Worm (Caenorhabditis elegans) whole organism, late embryonic: ENCODE measurements around the gene C29E4.9.

Experiments
- Y22D7AL.16 ChIP-seq: sonication (generic microtip); optimal IDR thresholded peaks from 2 replicates; lab custom pipeline; 2016; ENCODE audit warnings: missing genetic modification characterization, missing compliant biosample characterization
- ama-1 ChIP-seq: fragments of 150-350 bp; optimal IDR thresholded peaks from 2 replicates; lab custom pipeline; 2014
- mec-3 ChIP-seq: sonication (generic microtip); optimal IDR thresholded peaks from 2 replicates; lab custom pipeline; 2016; ENCODE audit warnings: borderline replicate concordance, missing genetic modification characterization, missing compliant biosample characterization
- nhr-11 ChIP-seq: fragments of 150-350 bp; optimal IDR thresholded peaks from 2 replicates; lab custom pipeline; 2014; ENCODE audit warnings: missing biosample characterization, missing genetic modification characterization

DNA sequence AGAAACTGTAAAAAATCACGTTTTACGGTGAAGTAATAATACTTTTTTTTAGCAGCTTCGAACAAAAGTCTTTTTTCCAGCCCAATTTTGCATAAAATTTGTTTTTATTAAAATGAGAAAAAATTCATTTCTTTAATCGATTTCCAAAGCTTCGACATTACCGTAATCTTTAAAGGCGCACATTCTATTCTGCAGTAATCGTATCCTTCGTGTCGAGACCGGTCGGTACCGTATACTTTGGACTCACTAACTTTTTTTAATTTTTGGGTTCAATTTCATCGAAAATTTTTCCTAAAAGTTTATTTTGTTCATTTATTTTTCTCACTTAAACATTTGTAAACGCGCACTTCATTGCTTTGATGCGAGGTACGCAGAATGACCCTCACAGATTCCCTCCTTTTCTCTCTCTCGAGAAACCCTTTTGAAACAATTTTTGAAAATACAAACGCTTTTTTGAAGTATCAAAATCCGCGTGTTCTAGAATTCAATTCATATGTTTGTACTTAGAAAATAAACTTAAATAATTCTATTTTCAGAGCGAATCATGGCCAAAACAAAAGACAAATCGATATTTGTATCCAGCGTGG, 29.8 kb upstream of the C29E4.9 start, which contains the start of gene hrpk-2:
- TF ChIP-seq ama-1 (lab: Kevin White, UChicago), result no peak
- no peak for TF ChIP-seq Y22D7AL.16 (tag; lab: Kevin White, UChicago)
- no peak for TF ChIP-seq mec-3 (tag; lab: Kevin White, UChicago)
- TF ChIP-seq nhr-11 (tag; lab: Kevin White, UChicago), result no peak
